Worm (Caenorhabditis elegans): Measurements from ENCODE around the gene K04C1.5.

ce11 chrX:14292632-14293031 is 44.8 kb downstream of the K04C1.5 start:
- TF ChIP-seq cog-1 (tag; optimal IDR thresholded peaks at IDR 0.05) (no peak), ref-1 (GFP tag; conservative IDR thresholded peaks at IDR 0.05) (no peak), ztf-23 (GFP tag; IDR thresholded peaks at IDR 0.05) (no peak)
